In the genomic region with DNA sequence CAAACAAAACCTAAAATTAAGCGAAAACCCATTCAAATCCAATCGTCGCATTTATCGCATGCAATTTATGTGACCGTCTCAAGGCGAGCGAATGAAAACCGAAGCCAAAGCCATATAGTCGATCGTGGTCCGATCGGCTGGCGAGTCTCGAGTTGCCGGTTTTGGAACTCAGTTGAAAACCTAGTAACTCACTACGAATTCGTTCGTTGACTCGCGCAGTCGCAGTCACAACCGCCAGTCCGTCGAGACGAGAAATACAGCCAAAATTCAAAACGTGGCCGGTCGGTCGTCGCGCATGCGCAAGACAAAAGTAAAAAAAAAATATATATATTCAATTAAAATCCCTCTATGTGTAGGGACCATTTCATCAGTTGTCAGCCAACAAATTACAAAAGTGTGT, we compare ENCODE assay signal across 5 fruit fly cellular contexts.
TF ChIP-seq lines count a peak whose summit lies in the region.

A gene (plus strand): TSS at position 203 of the 400 bp plus-strand sequence.

- no peak for TF ChIP-seq CTCF in whole organism, embryonic (GFP tag; optimal IDR thresholded peaks at IDR 0.05; lab: Kevin White, UChicago)

TF ChIP-seq in whole organism, adult, 20 proteins besides CTCF, POLR2A, EP300 and RAD21:
- TF ChIP-seq kay (GFP tag; lab: Kevin White, UChicago; ENCODE audit: borderline replicate concordance) (peak; percentile 56), pad (GFP tag; optimal IDR thresholded peaks at IDR 0.05; lab: Kevin White, UChicago) (no peak), tj (GFP tag; optimal IDR thresholded peaks at IDR 0.05; lab: Kevin White, UChicago) (peak; percentile 44), CG12768 (GFP tag; optimal IDR thresholded peaks at IDR 0.05; lab: Kevin White, UChicago) (no peak)
TF ChIP-seq in whole organism, adult: peak in this region for 2.

TF ChIP-seq in whole organism, embryonic, 481 proteins besides CTCF, POLR2A, EP300 and RAD21 (continues in another document):
- TF ChIP-seq crc (GFP tag; optimal IDR thresholded peaks at IDR 0.05; lab: Kevin White, UChicago) (no peak), ro (GFP tag; IDR thresholded peaks at IDR 0.05; lab: Robert Waterston, UW) (no peak), disco-r (GFP tag; optimal IDR thresholded peaks at IDR 0.05; lab: Kevin White, UChicago) (no peak), slp2 (GFP tag; optimal IDR thresholded peaks at IDR 0.05; lab: Kevin White, UChicago) (no peak), CG15601 (tag; optimal IDR thresholded peaks at IDR 0.05; lab: Kevin White, UChicago) (peak; percentile 9), CG11247 (GFP tag; IDR thresholded peaks at IDR 0.05; lab: Robert Waterston, UW) (no peak), Med (GFP tag; lab: Kevin White, UChicago) (peak; percentile 45), usp (GFP tag; optimal IDR thresholded peaks at IDR 0.05; lab: Kevin White, UChicago) (no peak), tup (GFP tag; optimal IDR thresholded peaks at IDR 0.05; lab: Kevin White, UChicago) (no peak), CG13287 (GFP tag; IDR thresholded peaks at IDR 0.05; lab: Robert Waterston, UW; ENCODE audit: partially characterized antibody) (peak; percentile 12; the same call in 1 of the 2 replicates), CG12299 (tag; optimal IDR thresholded peaks at IDR 0.05; lab: Kevin White, UChicago) (no peak), HHEX (GFP tag; optimal IDR thresholded peaks at IDR 0.05; lab: Kevin White, UChicago) (no peak), pan (optimal IDR thresholded peaks at IDR 0.05; lab: Kevin White, UChicago) (no peak), pan (GFP tag; optimal IDR thresholded peaks at IDR 0.05 in 1 of 2, IDR thresholded peaks at IDR 0.05 in 1 of 2) (no peak), CG2199 (GFP tag; IDR thresholded peaks at IDR 0.05; lab: Robert Waterston, UW) (no peak), Dfd (GFP tag; optimal IDR thresholded peaks at IDR 0.05; lab: Kevin White, UChicago) (no peak), CG6689 (GFP tag; IDR thresholded peaks at IDR 0.05; lab: Robert Waterston, UW) (no peak), chinmo (GFP tag; IDR thresholded peaks at IDR 0.05; lab: Robert Waterston, UW; ENCODE audit: partially characterized antibody) (peak; percentile 86; the same call in 2 of the 4 replicates), Asciz (GFP tag; optimal IDR thresholded peaks at IDR 0.05; lab: Kevin White, UChicago) (no peak), ewg (GFP tag; optimal IDR thresholded peaks at IDR 0.05; lab: Kevin White, UChicago) (peak; percentile 27), CG32772 (GFP tag; IDR thresholded peaks at IDR 0.05; lab: Robert Waterston, UW) (no peak)

TF ChIP-seq in whole organism, prepupa, 60 proteins besides CTCF, POLR2A, EP300 and RAD21:
- TF ChIP-seq dac (GFP tag; optimal IDR thresholded peaks at IDR 0.05; lab: Kevin White, UChicago) (no peak), Hr38 (GFP tag; optimal IDR thresholded peaks at IDR 0.05; lab: Kevin White, UChicago) (no peak), Eip78C (GFP tag; lab: Kevin White, UChicago) (peak; percentile 59), CG6163 (GFP tag; IDR thresholded peaks at IDR 0.05; lab: Robert Waterston, UW) (0 out of 3 replicates have a peak, but pooled peaks have one; percentile 24), Sox102F (GFP tag; optimal IDR thresholded peaks at IDR 0.05; lab: Kevin White, UChicago) (peak; percentile 4), CG9139 (GFP tag; optimal IDR thresholded peaks at IDR 0.05; lab: Kevin White, UChicago) (no peak), CG1621 (tag; optimal IDR thresholded peaks at IDR 0.05; lab: Kevin White, UChicago) (no peak)

TF ChIP-seq in whole organism, pupa, 21 proteins besides CTCF, POLR2A, EP300 and RAD21:
- TF ChIP-seq CG34367 (tag; optimal IDR thresholded peaks at IDR 0.05; lab: Kevin White, UChicago) = no peak
- no peak for TF ChIP-seq Snoo (tag; optimal IDR thresholded peaks at IDR 0.05; lab: Kevin White, UChicago)
- no peak for TF ChIP-seq CG17806 (tag; optimal IDR thresholded peaks at IDR 0.05; lab: Kevin White, UChicago)
- no peak for TF ChIP-seq CG13204 (GFP tag; optimal IDR thresholded peaks at IDR 0.05; lab: Kevin White, UChicago)
- peak; percentile 81 for TF ChIP-seq EcR (GFP tag; optimal IDR thresholded peaks at IDR 0.05; lab: Kevin White, UChicago)
- TF ChIP-seq fd96Ca (GFP tag; IDR thresholded peaks at IDR 0.05; lab: Robert Waterston, UW) = no peak
- no peak for TF ChIP-seq gl (tag; optimal IDR thresholded peaks at IDR 0.05; lab: Kevin White, UChicago)
TF ChIP-seq in whole organism, pupa: peak in this region for 1.

TF ChIP-seq in whole organism, wandering third instar larva, 38 proteins besides CTCF, POLR2A, EP300 and RAD21:
- peak; percentile 21 for TF ChIP-seq CrebA (GFP tag; optimal IDR thresholded peaks at IDR 0.05; lab: Kevin White, UChicago; ENCODE audit: borderline replicate concordance)
- peak; percentile 21 for TF ChIP-seq fru (GFP tag; optimal IDR thresholded peaks at IDR 0.05; lab: Kevin White, UChicago)
- no peak for TF ChIP-seq h (GFP tag; optimal IDR thresholded peaks at IDR 0.05; lab: Kevin White, UChicago)
- TF ChIP-seq Vsx2 (GFP tag; optimal IDR thresholded peaks at IDR 0.05; lab: Kevin White, UChicago; ENCODE audit: partially characterized antibody) = peak; percentile 25
- TF ChIP-seq dl (GFP tag; optimal IDR thresholded peaks at IDR 0.05; lab: Kevin White, UChicago; ENCODE audit: insufficient read depth in 1 of 2, partially characterized antibody in 2 of 2) = no peak
